Worm (Caenorhabditis elegans) whole organism, young adult: ENCODE results near the gene F14F3.5.

Experiments
- C06A6.2 ChIP-seq: fragments of 200-800 bp; sonication (Bioruptor generic); conservative IDR thresholded peaks from 2 replicates; pipeline ENCODE4 v1.3.6; 2022; ENCODE audit warnings: missing genetic modification characterization, missing compliant biosample characterization
- F39B2.1 ChIP-seq: fragments of 200-800 bp; sonication (Bioruptor generic); IDR thresholded peaks from 2 replicates; pipeline ENCODE4 v1.3.6; 2022; ENCODE audit warnings: missing genetic modification reagents, missing genetic modification characterization, missing compliant biosample characterization
- K11D2.4 ChIP-seq: fragments of 200-800 bp; sonication (Bioruptor generic); IDR thresholded peaks from 2 replicates; pipeline ENCODE4 v1.3.6; 2022; ENCODE audit warnings: missing genetic modification reagents, missing genetic modification characterization, missing compliant biosample characterization
- Y56A3A.18 ChIP-seq: fragments of 200-800 bp; sonication (Bioruptor generic); IDR thresholded peaks from 2 replicates; pipeline ENCODE4 v1.3.6; 2022; ENCODE audit warnings: missing genetic modification reagents, missing genetic modification characterization, missing compliant biosample characterization
- efl-1 ChIP-seq: fragments of 150-350 bp; optimal IDR thresholded peaks from 2 replicates; lab custom pipeline; 2014; ENCODE audit warnings: missing biosample characterization, missing genetic modification reagents, missing genetic modification characterization
- ets-4 ChIP-seq: fragments of 200-800 bp; sonication (Bioruptor generic); optimal IDR thresholded peaks from 2 replicates; lab custom pipeline; 2018; ENCODE audit warnings: mild to moderate bottlenecking, missing genetic modification characterization, missing compliant biosample characterization
- hmg-20 ChIP-seq: fragments of 200-800 bp; sonication (Bioruptor generic); IDR thresholded peaks from 2 replicates; pipeline ENCODE4 v1.3.6; 2022; ENCODE audit warnings: missing genetic modification reagents, missing genetic modification characterization, missing compliant biosample characterization
- hsf-1 ChIP-seq: fragments of 200-800 bp; sonication (Bioruptor generic); IDR thresholded peaks from 2 replicates; pipeline ENCODE4 v1.3.6; 2022; ENCODE audit warnings: missing genetic modification reagents, missing genetic modification characterization, missing compliant biosample characterization
- lin-40 ChIP-seq: sonication (generic microtip); optimal IDR thresholded peaks from 2 replicates; lab custom pipeline; 2016; ENCODE audit warnings: missing genetic modification characterization, mild to moderate bottlenecking, missing compliant biosample characterization, missing genotype, missing genetic modification reagents
- snpc-1.1 ChIP-seq: sonication (generic microtip); optimal IDR thresholded peaks from 2 replicates; lab custom pipeline; 2017; ENCODE audit warnings: missing genetic modification characterization, mild to moderate bottlenecking, missing compliant biosample characterization, antibody characterized with exemption, moderate library complexity, missing genotype, missing genetic modification reagents; ENCODE audit not compliant: insufficient read depth
- snpc-1.3 ChIP-seq: sonication (generic microtip); optimal IDR thresholded peaks from 2 replicates; lab custom pipeline; 2017; ENCODE audit warnings: missing genetic modification characterization, mild to moderate bottlenecking, missing compliant biosample characterization, antibody characterized with exemption, moderate library complexity, missing genotype, missing genetic modification reagents; ENCODE audit not compliant: insufficient read depth
- unc-130 ChIP-seq: sonication (generic microtip); optimal IDR thresholded peaks from 2 replicates; lab custom pipeline; 2016; ENCODE audit warnings: missing genetic modification reagents, missing genetic modification characterization, missing compliant biosample characterization
- unc-62 ChIP-seq: fragments of 150-350 bp; optimal IDR thresholded peaks from 2 replicates; lab custom pipeline; 2014; ENCODE audit warnings: missing biosample characterization, missing genetic modification reagents, missing genetic modification characterization
- ztf-6 ChIP-seq: fragments of 200-800 bp; sonication (Bioruptor generic); IDR thresholded peaks from 2 replicates; pipeline ENCODE4 v1.3.6; 2022; ENCODE audit warnings: missing genetic modification reagents, missing genetic modification characterization, missing compliant biosample characterization

DNA sequence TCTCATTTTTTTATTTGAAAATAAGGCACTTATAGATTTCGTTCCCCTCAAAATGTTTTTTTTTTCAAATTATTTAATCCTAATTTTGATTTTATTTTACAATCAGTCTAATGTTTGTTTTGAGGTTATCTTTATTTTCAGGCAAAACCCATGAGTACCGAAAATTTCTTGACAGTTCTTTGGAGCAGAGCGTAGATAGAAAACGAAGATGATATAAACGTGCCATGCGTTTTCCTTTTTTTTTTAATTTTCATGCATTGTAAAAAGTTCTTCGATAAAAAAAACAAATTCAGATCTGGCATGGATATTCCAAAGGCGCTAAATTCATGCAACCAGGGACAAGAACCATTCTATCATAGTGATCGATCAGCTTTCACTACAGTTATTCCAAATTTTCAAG is 38.0 kb downstream of the F14F3.5 start, which contains the start of gene C33D3.5:
- TF ChIP-seq C06A6.2 (no peak), ets-4 (no peak), hsf-1 (no peak), lin-40 (tag; lab: Kevin White, UChicago) (no peak), snpc-1.3 (tag; lab: Kevin White, UChicago) (no peak), K11D2.4 (no peak), hmg-20 (GFP tag; lab: Robert Waterston, UW) (no peak), efl-1 (GFP tag; lab: Kevin White, UChicago) (no peak), F39B2.1 (GFP tag; lab: Robert Waterston, UW) (no peak), unc-62 (GFP tag; lab: Kevin White, UChicago) (no peak), snpc-1.1 (tag; lab: Kevin White, UChicago) (no peak), Y56A3A.18 (GFP tag; lab: Robert Waterston, UW) (no peak), unc-130 (GFP tag; lab: Kevin White, UChicago) (no peak), ztf-6 (GFP tag; lab: Robert Waterston, UW) (no peak)
